Fruit fly (Drosophila melanogaster) whole organism, embryonic: ENCODE data around the gene Cep290.

Experiments used
- Asciz ChIP-seq: fragments of 200-800 bp; sonication (Bioruptor generic); optimal IDR thresholded peaks from 2 replicates; lab custom pipeline; 2017; ENCODE audit warnings: missing biosample characterization, mild to moderate bottlenecking, missing genetic modification characterization, missing genetic modification reagents
- Bteb2 ChIP-seq: fragments of 200-800 bp; sonication (Bioruptor generic); optimal IDR thresholded peaks from 2 replicates; lab custom pipeline; 2016; ENCODE audit warnings: missing biosample characterization, missing genetic modification characterization
- CG11085 ChIP-seq: fragments of 200-800 bp; sonication (Bioruptor generic); IDR thresholded peaks from 2 replicates; pipeline ENCODE4 v1.3.6; 2022; ENCODE audit warnings: missing biosample characterization, missing genetic modification characterization
- CG11696 ChIP-seq: fragments of 200-800 bp; sonication (Bioruptor generic); IDR thresholded peaks from 2 replicates; pipeline ENCODE4 v1.3.6; 2022; ENCODE audit warnings: missing biosample characterization, missing genetic modification characterization
- CG12659 ChIP-seq: fragments of 200-800 bp; sonication (Bioruptor generic); optimal IDR thresholded peaks from 3 replicates; lab custom pipeline; 2017; ENCODE audit warnings: mild to moderate bottlenecking, missing biosample characterization, missing genetic modification reagents, missing genetic modification characterization
- CG13296 ChIP-seq: fragments of 200-800 bp; sonication (Bioruptor generic); optimal IDR thresholded peaks from 3 replicates; lab custom pipeline; 2018; ENCODE audit warnings: missing biosample characterization, mild to moderate bottlenecking, missing genetic modification characterization
- CG1603 ChIP-seq: fragments of 200-800 bp; sonication (Bioruptor generic); optimal IDR thresholded peaks from 2 replicates; lab custom pipeline; 2019; ENCODE audit warnings: missing biosample characterization, mild to moderate bottlenecking, missing genetic modification characterization, moderate library complexity
- CG17361 ChIP-seq: fragments of 200-800 bp; sonication (Bioruptor generic); IDR thresholded peaks from 3 replicates; pipeline ENCODE4 v1.3.6; 2022; ENCODE audit warnings: missing biosample characterization, missing genetic modification characterization
- CG18599 ChIP-seq: fragments of 200-800 bp; sonication (Bioruptor generic); optimal IDR thresholded peaks from 3 replicates; lab custom pipeline; 2017; ENCODE audit warnings: missing biosample characterization, missing genetic modification characterization, mild to moderate bottlenecking, moderate library complexity, missing genetic modification reagents
- CG2889 ChIP-seq: fragments of 200-800 bp; sonication (Bioruptor generic); IDR thresholded peaks from 3 replicates; pipeline ENCODE4 v1.3.6; 2022; ENCODE audit warnings: missing biosample characterization, missing genetic modification characterization
- CG4404 ChIP-seq: fragments of 200-800 bp; sonication (Bioruptor generic); IDR thresholded peaks from 2 replicates; pipeline ENCODE4 v1.3.6; 2022; ENCODE audit warnings: missing biosample characterization, missing genetic modification characterization
- CG4424 ChIP-seq: fragments of 200-800 bp; sonication (Bioruptor generic); optimal IDR thresholded peaks from 3 replicates; lab custom pipeline; 2016; ENCODE audit warnings: missing biosample characterization, missing genetic modification characterization
- CG4820 ChIP-seq: fragments of 200-800 bp; sonication (Bioruptor generic); optimal IDR thresholded peaks from 3 replicates; lab custom pipeline; 2016; ENCODE audit warnings: missing biosample characterization, missing genetic modification characterization
- CG6175 ChIP-seq: fragments of 200-800 bp; sonication (Bioruptor generic); IDR thresholded peaks from 3 replicates; pipeline ENCODE4 v1.3.6; 2022; ENCODE audit warnings: missing biosample characterization, missing genetic modification characterization
- CG6791 ChIP-seq: fragments of 200-800 bp; sonication (Bioruptor generic); IDR thresholded peaks from 3 replicates; pipeline ENCODE4 v1.3.6; 2022; ENCODE audit warnings: missing biosample characterization, missing genetic modification characterization; ENCODE audit not compliant: partially characterized antibody
- CG7745 ChIP-seq: fragments of 200-800 bp; sonication (Bioruptor generic); optimal IDR thresholded peaks from 2 replicates; lab custom pipeline; 2018; ENCODE audit warnings: missing biosample characterization, mild to moderate bottlenecking, missing genetic modification characterization, moderate library complexity
- CG7839 ChIP-seq: fragments of 200-800 bp; sonication (Bioruptor generic); optimal IDR thresholded peaks from 3 replicates; lab custom pipeline; 2018; ENCODE audit warnings: missing biosample characterization, mild to moderate bottlenecking, missing genetic modification characterization, moderate library complexity
- CG7928 ChIP-seq: fragments of 200-800 bp; sonication (Bioruptor generic); optimal IDR thresholded peaks from 2 replicates; lab custom pipeline; 2017; ENCODE audit warnings: missing biosample characterization, mild to moderate bottlenecking, missing genetic modification characterization
- CG7963 ChIP-seq: fragments of 200-800 bp; sonication (Bioruptor generic); IDR thresholded peaks from 3 replicates; pipeline ENCODE4 v1.3.6; 2022; ENCODE audit warnings: missing biosample characterization, missing genetic modification characterization; ENCODE audit not compliant: partially characterized antibody
- CG9215 ChIP-seq: fragments of 200-800 bp; sonication (Bioruptor generic); IDR thresholded peaks from 2 replicates; pipeline ENCODE4 v1.3.6; 2022; ENCODE audit warnings: missing biosample characterization, missing genetic modification characterization
- Dip2 ChIP-seq: fragments of 200-800 bp; sonication (Bioruptor generic); IDR thresholded peaks from 2 replicates; pipeline ENCODE4 v1.3.6; 2022; ENCODE audit warnings: missing biosample characterization, missing genetic modification characterization
- ERR ChIP-seq: fragments of 200-800 bp; sonication (Bioruptor generic); optimal IDR thresholded peaks from 2 replicates; lab custom pipeline; 2016; ENCODE audit warnings: missing biosample characterization, missing genetic modification characterization
- Hr3 ChIP-seq: fragments of 200-800 bp; sonication (Bioruptor generic); optimal IDR thresholded peaks from 3 replicates; lab custom pipeline; 2016; ENCODE audit warnings: missing biosample characterization, missing genetic modification characterization
- Lpt ChIP-seq: fragments of >200 bp; optimal IDR thresholded peaks from 2 replicates; lab custom pipeline; 2018; ENCODE audit warnings: missing biosample characterization, missing genetic modification characterization
- NFAT ChIP-seq: fragments of 200-800 bp; sonication (Bioruptor generic); IDR thresholded peaks from 2 replicates; pipeline ENCODE4 v1.3.6; 2022; ENCODE audit warnings: missing biosample characterization, missing genetic modification characterization
- Oaz ChIP-seq: fragments of 200-800 bp; sonication (Bioruptor generic); IDR thresholded peaks from 2 replicates; pipeline ENCODE4 v1.3.6; 2022; ENCODE audit warnings: missing biosample characterization, missing genetic modification characterization
- Sox100B ChIP-seq: fragments of 200-800 bp; sonication (Bioruptor generic); optimal IDR thresholded peaks from 3 replicates; lab custom pipeline; 2018; ENCODE audit warnings: missing biosample characterization, mild to moderate bottlenecking, missing genetic modification characterization
- abd-A ChIP-seq: fragments of 200-800 bp; sonication (Bioruptor generic); optimal IDR thresholded peaks from 3 replicates; lab custom pipeline; 2019; ENCODE audit warnings: missing biosample characterization, mild to moderate bottlenecking, missing genetic modification characterization, moderate library complexity
- bab2 ChIP-seq: fragments of 200-800 bp; sonication (Bioruptor generic); optimal IDR thresholded peaks from 2 replicates; lab custom pipeline; 2016; ENCODE audit warnings: missing biosample characterization, missing genetic modification characterization
- bcd ChIP-seq: fragments of 200-800 bp; sonication (Bioruptor generic); optimal IDR thresholded peaks from 2 replicates; lab custom pipeline; 2017; ENCODE audit warnings: missing biosample characterization, mild to moderate bottlenecking, missing genetic modification characterization
- chn ChIP-seq: fragments of 200-800 bp; sonication (Bioruptor generic); optimal IDR thresholded peaks from 2 replicates; lab custom pipeline; 2016; ENCODE audit warnings: missing biosample characterization, missing genetic modification characterization
- crc ChIP-seq: fragments of 200-800 bp; sonication (Bioruptor generic); optimal IDR thresholded peaks from 2 replicates; lab custom pipeline; 2016; ENCODE audit warnings: missing biosample characterization, missing genetic modification characterization
- dan ChIP-seq: fragments of 200-800 bp; sonication (Bioruptor generic); IDR thresholded peaks from 2 replicates; pipeline ENCODE4 v1.3.6; 2022; ENCODE audit warnings: missing biosample characterization, missing genetic modification characterization
- disco-r ChIP-seq: fragments of 200-800 bp; sonication (Bioruptor generic); optimal IDR thresholded peaks from 2 replicates; lab custom pipeline; 2016; ENCODE audit warnings: missing biosample characterization, missing genetic modification characterization
- emc ChIP-seq: fragments of 200-800 bp; sonication (Bioruptor generic); optimal IDR thresholded peaks from 2 replicates; lab custom pipeline; 2016; ENCODE audit warnings: missing biosample characterization, missing genetic modification characterization
- gfzf ChIP-seq: fragments of 200-800 bp; sonication (Bioruptor generic); optimal IDR thresholded peaks from 2 replicates; lab custom pipeline; 2016; ENCODE audit warnings: missing biosample characterization, mild to moderate bottlenecking, missing genetic modification characterization, moderate library complexity
- grau ChIP-seq: fragments of 200-800 bp; optimal IDR thresholded peaks from 3 replicates; lab custom pipeline; 2019; ENCODE audit warnings: missing biosample characterization, mild to moderate bottlenecking, missing genetic modification characterization, moderate library complexity
- gsb-n ChIP-seq: fragments of 200-800 bp; sonication (Bioruptor generic); optimal IDR thresholded peaks from 3 replicates; lab custom pipeline; 2018; ENCODE audit warnings: missing biosample characterization, mild to moderate bottlenecking, missing genetic modification characterization
- hb ChIP-seq: fragments of 200-800 bp; sonication (Bioruptor generic); IDR thresholded peaks from 3 replicates; pipeline ENCODE4 v1.3.6; 2022; ENCODE audit warnings: missing biosample characterization, missing genetic modification characterization; ENCODE audit not compliant: partially characterized antibody
- hkb ChIP-seq, 2 experiments: fragments of 200-800 bp in 1 of 2; fragments of >200 bp in 1 of 2; sonication (Bioruptor generic) in 1 of 2; IDR thresholded peaks in 1 of 2; optimal IDR thresholded peaks in 1 of 2; 2 replicates each; pipeline versions ENCODE4 v1.3.6 to Lab custom; 2017 to 2022; ENCODE audit warnings: missing biosample characterization in 1 of 2, missing genetic modification characterization in 1 of 2
- lmd ChIP-seq: fragments of 200-800 bp; sonication (Bioruptor generic); IDR thresholded peaks from 2 replicates; pipeline ENCODE4 v1.3.6; 2022; ENCODE audit warnings: missing biosample characterization, missing genetic modification characterization
- luna ChIP-seq: fragments of 200-800 bp; sonication (Bioruptor generic); optimal IDR thresholded peaks from 2 replicates; lab custom pipeline; 2016; ENCODE audit warnings: missing biosample characterization, missing genetic modification characterization
- onecut ChIP-seq: fragments of 200-800 bp; sonication (Bioruptor generic); IDR thresholded peaks from 2 replicates; pipeline ENCODE4 v1.3.6; 2022; ENCODE audit warnings: missing biosample characterization, missing genetic modification characterization
- otp ChIP-seq: fragments of 200-800 bp; sonication (Bioruptor generic); IDR thresholded peaks from 3 replicates; pipeline ENCODE4, ENCODE4 v1.3.6; 2022; ENCODE audit warnings: missing biosample characterization, missing genetic modification characterization
- p53 ChIP-seq: fragments of 200-800 bp; sonication (Bioruptor generic); optimal IDR thresholded peaks from 2 replicates; lab custom pipeline; 2016; ENCODE audit warnings: missing biosample characterization, missing genetic modification characterization
- seq ChIP-seq: fragments of 200-800 bp; sonication (Bioruptor generic); IDR thresholded peaks from 2 replicates; pipeline ENCODE4 v1.3.6; 2022; ENCODE audit warnings: missing biosample characterization, missing genetic modification characterization
- sima ChIP-seq: fragments of 200-800 bp; sonication (Bioruptor generic); optimal IDR thresholded peaks from 2 replicates; lab custom pipeline; 2016; ENCODE audit warnings: missing biosample characterization, missing genetic modification characterization
- tio ChIP-seq: fragments of 200-800 bp; sonication (Bioruptor generic); optimal IDR thresholded peaks from 2 replicates; lab custom pipeline; 2017; ENCODE audit warnings: missing biosample characterization, missing genetic modification characterization, inconsistent platforms
- tx ChIP-seq: fragments of 200-800 bp; sonication (Bioruptor generic); optimal IDR thresholded peaks from 2 replicates; lab custom pipeline; 2016; ENCODE audit warnings: missing biosample characterization, missing genetic modification characterization
- unpg ChIP-seq: fragments of 200-800 bp; sonication (Bioruptor generic); optimal IDR thresholded peaks from 3 replicates; lab custom pipeline; 2018; ENCODE audit warnings: missing biosample characterization, mild to moderate bottlenecking, missing genetic modification characterization, moderate library complexity

The Cep290 gene

DNA sequence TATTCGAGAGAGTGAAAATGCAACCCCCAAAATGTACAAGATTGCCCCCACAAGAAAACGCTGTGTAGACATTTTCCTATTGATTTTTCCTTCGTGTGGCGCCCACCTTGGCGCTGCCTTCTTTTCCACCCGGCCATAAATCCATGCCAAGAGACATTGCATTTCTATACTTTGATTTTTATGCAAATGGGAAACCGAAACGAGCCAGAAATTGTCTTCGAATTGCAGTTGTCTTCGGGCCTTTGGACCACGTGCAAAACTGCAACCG is 34.3 kb upstream of the Cep290 start:
- TF ChIP-seq CG4820 (GFP tag; lab: Kevin White, UChicago) (no peak), CG6791 (0 out of 3 replicates have a peak, but pooled peaks have one; percentile 13), onecut (GFP tag; lab: Robert Waterston, UW) (peak; percentile 95)

DNA sequence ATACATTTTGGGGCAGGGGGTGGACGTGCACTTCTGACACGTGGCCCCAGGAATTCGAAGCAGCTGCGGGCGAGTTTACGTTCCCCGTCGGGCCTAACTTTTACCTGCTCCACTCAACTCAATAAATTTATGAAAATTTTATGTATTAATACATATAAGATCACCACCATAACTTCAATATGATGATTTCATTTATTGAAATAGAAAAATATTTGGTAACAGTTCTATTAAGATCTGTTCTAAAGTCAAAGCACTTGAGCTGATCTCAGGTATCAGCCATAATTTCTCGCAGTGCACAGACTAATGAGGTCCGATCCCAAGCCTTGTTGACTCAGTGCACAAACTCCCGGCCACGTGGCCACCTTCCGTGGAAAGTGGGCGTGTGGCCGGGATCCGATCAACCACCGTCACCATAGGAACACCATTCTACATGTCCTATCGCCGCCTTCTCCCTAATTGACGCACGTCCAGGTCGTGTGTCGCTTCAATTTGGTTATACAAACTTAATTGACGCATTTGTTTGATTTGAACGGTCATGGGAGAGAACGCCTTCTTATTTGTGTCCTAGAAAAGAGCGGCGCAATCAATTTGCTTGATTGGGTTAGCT is 33.6 kb upstream of the Cep290 start:
- TF ChIP-seq dan (GFP tag; lab: Robert Waterston, UW) (no peak), ERR (GFP tag; lab: Kevin White, UChicago) (no peak), CG17361 (peak; percentile 53; the same call in 1 of the 3 replicates), CG1603 (tag; lab: Kevin White, UChicago) (peak; percentile 22), gsb-n (peak; percentile 23), luna (GFP tag; lab: Kevin White, UChicago) (no peak), NFAT (no peak), hkb (optimal IDR thresholded peaks at IDR 0.05; lab: Kevin White, UChicago) (no peak), hkb (GFP tag; IDR thresholded peaks at IDR 0.05; lab: Robert Waterston, UW) (no peak), crc (GFP tag; lab: Kevin White, UChicago) (no peak), Oaz (GFP tag; lab: Robert Waterston, UW) (no peak), CG9215 (GFP tag; lab: Robert Waterston, UW) (no peak), bcd (GFP tag; lab: Kevin White, UChicago) (no peak), CG2889 (GFP tag; lab: Robert Waterston, UW) (no peak), CG12659 (GFP tag; lab: Kevin White, UChicago) (no peak), CG7839 (peak; percentile 32), CG7928 (GFP tag; lab: Kevin White, UChicago) (no peak), otp (GFP tag; lab: Robert Waterston, UW) (no peak), abd-A (tag; lab: Kevin White, UChicago) (no peak), Asciz (GFP tag; lab: Kevin White, UChicago) (no peak), CG11696 (0 out of 2 replicates have a peak, but pooled peaks have one; percentile 6), Dip2 (GFP tag; lab: Robert Waterston, UW) (no peak), hb (GFP tag; lab: Robert Waterston, UW) (no peak), unpg (peak; percentile 7), CG6175 (GFP tag; lab: Robert Waterston, UW) (no peak), CG13296 (GFP tag; lab: Kevin White, UChicago) (no peak), Bteb2 (GFP tag; lab: Kevin White, UChicago) (no peak), CG11085 (GFP tag; lab: Robert Waterston, UW) (no peak), Hr3 (GFP tag; lab: Kevin White, UChicago) (no peak), Lpt (GFP tag; lab: Kevin White, UChicago) (no peak), chn (no peak), disco-r (no peak), CG4424 (peak; percentile 10), Sox100B (GFP tag; lab: Kevin White, UChicago) (no peak), sima (no peak), gfzf (GFP tag; lab: Kevin White, UChicago) (no peak), tio (GFP tag; lab: Kevin White, UChicago) (no peak), emc (GFP tag; lab: Kevin White, UChicago) (no peak), CG18599 (GFP tag; lab: Kevin White, UChicago) (peak; percentile 30), p53 (GFP tag; lab: Kevin White, UChicago) (no peak), tx (GFP tag; lab: Kevin White, UChicago) (no peak), grau (no peak), CG4404 (GFP tag; lab: Robert Waterston, UW) (0 out of 2 replicates have a peak, but pooled peaks have one; percentile 9), CG7745 (tag; lab: Kevin White, UChicago) (no peak), CG7963 (GFP tag; lab: Robert Waterston, UW) (no peak), bab2 (GFP tag; lab: Kevin White, UChicago) (no peak), lmd (GFP tag; lab: Robert Waterston, UW) (no peak), seq (GFP tag; lab: Robert Waterston, UW) (no peak)
